Worm (Caenorhabditis elegans) whole organism, L1 larva: ENCODE data around the gene srj-53.

Experiments
- C04F5.9 ChIP-seq: sonication (generic microtip); optimal IDR thresholded peaks from 2 replicates; lab custom pipeline; 2016; ENCODE audit warnings: missing genetic modification characterization, missing compliant biosample characterization
- C16A3.4 ChIP-seq: fragments of 150-350 bp; optimal IDR thresholded peaks from 2 replicates; lab custom pipeline; 2014; ENCODE audit warnings: missing biosample characterization, missing genetic modification characterization
- C34B4.2 ChIP-seq: sonication (generic microtip); optimal IDR thresholded peaks from 2 replicates; lab custom pipeline; 2017; ENCODE audit warnings: mild to moderate bottlenecking, missing genetic modification characterization, missing compliant biosample characterization
- F16B12.6 ChIP-seq: fragments of 150-350 bp; optimal IDR thresholded peaks from 2 replicates; lab custom pipeline; 2014; ENCODE audit warnings: missing biosample characterization, missing genetic modification characterization
- Y116A8C.19 ChIP-seq: sonication (generic microtip); optimal IDR thresholded peaks from 2 replicates; lab custom pipeline; 2016; ENCODE audit warnings: missing compliant biosample characterization, missing genetic modification characterization, borderline replicate concordance
- aly-2 ChIP-seq: fragments of 150-350 bp; optimal IDR thresholded peaks from 2 replicates; lab custom pipeline; 2014; ENCODE audit warnings: missing biosample characterization, missing genetic modification characterization
- ama-1 ChIP-seq: fragments of 150-350 bp; optimal IDR thresholded peaks from 2 replicates; lab custom pipeline; 2014
- dpl-1 ChIP-seq, 3 experiments: fragments of 150-350 bp in 2 of 3; sonication (generic microtip) in 1 of 3; optimal IDR thresholded peaks; 2 replicates each; lab custom pipeline; 2014 to 2017; ENCODE audit warnings: missing biosample characterization in 3 of 3, missing genetic modification characterization in 3 of 3, missing genetic modification reagents in 3 of 3
- dsc-1 ChIP-seq: sonication (generic microtip); optimal IDR thresholded peaks from 2 replicates; lab custom pipeline; 2016; ENCODE audit warnings: mild to moderate bottlenecking, missing genetic modification characterization, missing compliant biosample characterization
- efl-3 ChIP-seq: fragments of 200-800 bp; sonication (Bioruptor generic); optimal IDR thresholded peaks from 2 replicates; lab custom pipeline; 2018; ENCODE audit warnings: mild to moderate bottlenecking, missing genetic modification characterization, missing compliant biosample characterization
- ets-5 ChIP-seq: fragments of 200-800 bp; sonication (Bioruptor generic); IDR thresholded peaks from 2 replicates; pipeline ENCODE4 v1.3.6; 2022; ENCODE audit warnings: missing genetic modification characterization, missing compliant biosample characterization
- fkh-10 ChIP-seq: sonication (generic microtip); optimal IDR thresholded peaks from 2 replicates; lab custom pipeline; 2017; ENCODE audit warnings: missing biosample characterization, missing genetic modification reagents, missing genetic modification characterization
- fkh-4 ChIP-seq: sonication (generic microtip); optimal IDR thresholded peaks from 2 replicates; lab custom pipeline; 2016; ENCODE audit warnings: missing compliant biosample characterization, missing genetic modification characterization, borderline replicate concordance
- fkh-8 ChIP-seq: sonication (generic microtip); optimal IDR thresholded peaks from 2 replicates; lab custom pipeline; 2016; ENCODE audit warnings: mild to moderate bottlenecking, missing genetic modification characterization, missing compliant biosample characterization
- hlh-17 ChIP-seq: fragments of 200-800 bp; sonication (Bioruptor generic); optimal IDR thresholded peaks from 2 replicates; lab custom pipeline; 2018; ENCODE audit warnings: missing genetic modification characterization, mild to moderate bottlenecking, missing compliant biosample characterization, moderate library complexity, borderline replicate concordance
- hlh-4 ChIP-seq: sonication (generic microtip); optimal IDR thresholded peaks from 2 replicates; lab custom pipeline; 2016; ENCODE audit warnings: mild to moderate bottlenecking, missing genetic modification characterization, missing compliant biosample characterization
- irx-1 ChIP-seq: sonication (generic microtip); optimal IDR thresholded peaks from 2 replicates; lab custom pipeline; 2016; ENCODE audit warnings: missing genetic modification characterization, missing compliant biosample characterization
- isw-1 ChIP-seq: fragments of 200-800 bp; sonication (Bioruptor generic); IDR thresholded peaks from 2 replicates; pipeline ENCODE4 v1.3.6; 2022; ENCODE audit warnings: missing genetic modification characterization, missing compliant biosample characterization
- lin-13 ChIP-seq: fragments of 150-350 bp; optimal IDR thresholded peaks from 2 replicates; lab custom pipeline; 2014; ENCODE audit warnings: missing biosample characterization, missing genetic modification reagents, missing genetic modification characterization
- lin-14 ChIP-seq: fragments of 200-800 bp; sonication (Bioruptor generic); optimal IDR thresholded peaks from 2 replicates; lab custom pipeline; 2018; ENCODE audit warnings: mild to moderate bottlenecking, missing genetic modification characterization, moderate library complexity, missing compliant biosample characterization
- lin-35 ChIP-seq, 2 experiments: fragments of 150-350 bp; optimal IDR thresholded peaks; 2 replicates each; lab custom pipeline; 2014; ENCODE audit warnings: missing biosample characterization in 2 of 2, missing genetic modification characterization in 2 of 2, missing genetic modification reagents in 2 of 2
- lir-3 ChIP-seq: sonication (generic microtip); optimal IDR thresholded peaks from 2 replicates; lab custom pipeline; 2016; ENCODE audit warnings: mild to moderate bottlenecking, missing genetic modification characterization, moderate library complexity, missing compliant biosample characterization; ENCODE audit not compliant: poor library complexity
- mab-9 ChIP-seq: fragments of 200-800 bp; sonication (Bioruptor generic); IDR thresholded peaks from 2 replicates; pipeline ENCODE4 v1.3.6; 2022; ENCODE audit warnings: missing genetic modification reagents, missing genetic modification characterization, missing compliant biosample characterization
- mdl-1 ChIP-seq, 2 experiments: fragments of 150-350 bp; optimal IDR thresholded peaks; 2 replicates each; lab custom pipeline; 2014 to 2017; ENCODE audit warnings: missing biosample characterization in 2 of 2, missing genetic modification characterization in 2 of 2, inconsistent platforms in 1 of 2
- mep-1 ChIP-seq: fragments of 150-350 bp; optimal IDR thresholded peaks from 2 replicates; lab custom pipeline; 2014; ENCODE audit warnings: missing biosample characterization, missing genetic modification characterization
- nhr-12 ChIP-seq: sonication (generic microtip); optimal IDR thresholded peaks from 2 replicates; lab custom pipeline; 2017; ENCODE audit warnings: missing biosample characterization, missing genetic modification characterization
- nhr-20 ChIP-seq: sonication (generic microtip); optimal IDR thresholded peaks from 2 replicates; lab custom pipeline; 2016; ENCODE audit warnings: mild to moderate bottlenecking, missing genetic modification characterization, missing compliant biosample characterization
- nhr-28 ChIP-seq: fragments of 150-350 bp; optimal IDR thresholded peaks from 2 replicates; lab custom pipeline; 2014; ENCODE audit warnings: missing biosample characterization, missing genetic modification characterization
- nhr-71 ChIP-seq: sonication (generic microtip); optimal IDR thresholded peaks from 2 replicates; lab custom pipeline; 2016; ENCODE audit warnings: mild to moderate bottlenecking, missing genetic modification characterization, moderate library complexity, missing compliant biosample characterization
- nhr-76 ChIP-seq: sonication (generic microtip); optimal IDR thresholded peaks from 2 replicates; lab custom pipeline; 2017; ENCODE audit warnings: missing biosample characterization, missing genetic modification characterization
- nhr-84 ChIP-seq: sonication (generic microtip); optimal IDR thresholded peaks from 2 replicates; lab custom pipeline; 2017; ENCODE audit warnings: missing biosample characterization, missing genetic modification characterization
- nhr-85 ChIP-seq: sonication (generic microtip); peaks from one replicate; lab custom pipeline; 2016; ENCODE audit warnings: missing genetic modification characterization, inconsistent platforms, missing compliant biosample characterization
- nhr-90 ChIP-seq: sonication (generic microtip); optimal IDR thresholded peaks from 2 replicates; lab custom pipeline; 2016; ENCODE audit warnings: mild to moderate bottlenecking, missing genetic modification characterization, missing compliant biosample characterization; ENCODE audit not compliant: poor library complexity
- snu-23 ChIP-seq: sonication (generic microtip); optimal IDR thresholded peaks from 2 replicates; lab custom pipeline; 2016; ENCODE audit warnings: missing genetic modification characterization, missing compliant biosample characterization
- sup-37 ChIP-seq: fragments of 200-800 bp; sonication (Bioruptor generic); optimal IDR thresholded peaks from 2 replicates; lab custom pipeline; 2018; ENCODE audit warnings: mild to moderate bottlenecking, missing genetic modification characterization, missing compliant biosample characterization
- swsn-7 ChIP-seq: sonication (generic microtip); optimal IDR thresholded peaks from 2 replicates; lab custom pipeline; 2016; ENCODE audit warnings: missing genetic modification characterization, missing compliant biosample characterization
- tbx-2 ChIP-seq: sonication (generic microtip); optimal IDR thresholded peaks from 2 replicates; lab custom pipeline; 2016; ENCODE audit warnings: missing genetic modification characterization, missing compliant biosample characterization
- tlp-1 ChIP-seq: fragments of 150-350 bp; optimal IDR thresholded peaks from 2 replicates; lab custom pipeline; 2014; ENCODE audit warnings: missing biosample characterization, missing genetic modification characterization
- unc-30 ChIP-seq: sonication (generic microtip); optimal IDR thresholded peaks from 2 replicates; lab custom pipeline; 2017; ENCODE audit warnings: missing biosample characterization, missing genetic modification characterization
- vab-15 ChIP-seq: sonication (generic microtip); optimal IDR thresholded peaks from 2 replicates; lab custom pipeline; 2017; ENCODE audit warnings: missing genotype, mild to moderate bottlenecking, missing genetic modification characterization, missing compliant biosample characterization
- ztf-4 ChIP-seq: fragments of 150-350 bp; optimal IDR thresholded peaks from 2 replicates; lab custom pipeline; 2014; ENCODE audit warnings: missing biosample characterization, missing genetic modification characterization

srj-53 gene

ce11 chrV:706918-707317 lies 12.4 kb upstream of the srj-53 start, which contains the start of gene srbc-38:
srbc-38 (plus strand) TSS chrV:707218.
- TF ChIP-seq C34B4.2 (tag; lab: Kevin White, UChicago) (no peak), F16B12.6 (no peak), fkh-8 (tag; lab: Kevin White, UChicago) (no peak), snu-23 (GFP tag; lab: Kevin White, UChicago) (no peak), nhr-90 (tag; lab: Kevin White, UChicago) (no peak)

ce11 chrV:702260-702659 lies 7.7 kb upstream of the srj-53 start, which contains the start of gene srbc-37:
srbc-37 (plus strand) TSS chrV:702560.
- TF ChIP-seq snu-23 (GFP tag; lab: Kevin White, UChicago) (no peak), fkh-8 (tag; lab: Kevin White, UChicago) (no peak), mdl-1 (tag; optimal IDR thresholded peaks at IDR 0.05; lab: Kevin White, UChicago) (no peak), lin-14 (GFP tag; lab: Kevin White, UChicago) (no peak), C16A3.4 (tag; lab: Kevin White, UChicago) (no peak), tlp-1 (no peak), nhr-76 (tag; lab: Kevin White, UChicago) (no peak), dpl-1 (GFP tag; optimal IDR thresholded peaks at IDR 0.05; lab: Kevin White, UChicago) (no peak), aly-2 (tag; lab: Kevin White, UChicago) (no peak), ama-1 (no peak), dsc-1 (tag; lab: Kevin White, UChicago) (no peak), mep-1 (no peak), efl-3 (GFP tag; lab: Kevin White, UChicago) (no peak), lin-35 (GFP tag; optimal IDR thresholded peaks at IDR 0.05; lab: Kevin White, UChicago) (no peak), fkh-10 (GFP tag; lab: Kevin White, UChicago) (no peak), Y116A8C.19 (tag; lab: Kevin White, UChicago) (no peak), isw-1 (no peak), nhr-71 (tag; lab: Kevin White, UChicago) (no peak), nhr-20 (no peak), C04F5.9 (no peak)

- TF ChIP-seq sup-37 (GFP tag; lab: Kevin White, UChicago) (no peak), irx-1 (no peak), nhr-20 (no peak), nhr-71 (tag; lab: Kevin White, UChicago) (no peak), nhr-76 (tag; lab: Kevin White, UChicago) (no peak), nhr-84 (tag; lab: Kevin White, UChicago) (no peak), C16A3.4 (tag; lab: Kevin White, UChicago) (no peak)
These were observed 5.1 kb upstream of the srj-53 start, which contains the start of the genes ugt-29 and srx-5 for ce11 chrV:699489-700129. ugt-29 (minus strand) TSS chrV:699589. srx-5 (plus strand) TSS chrV:700079.

- TF ChIP-seq unc-30 (tag; lab: Kevin White, UChicago) (no peak), vab-15 (tag; lab: Kevin White, UChicago) (no peak), ztf-4 (no peak), nhr-12 (tag; lab: Kevin White, UChicago) (no peak), nhr-71 (tag; lab: Kevin White, UChicago) (no peak), ets-5 (GFP tag; lab: Robert Waterston, UW) (no peak), hlh-17 (GFP tag; lab: Kevin White, UChicago) (no peak), tlp-1 (no peak), hlh-4 (tag; lab: Kevin White, UChicago) (no peak), fkh-4 (tag; lab: Kevin White, UChicago) (no peak), C04F5.9 (no peak), swsn-7 (tag; lab: Kevin White, UChicago) (no peak), lir-3 (tag; lab: Kevin White, UChicago) (no peak), nhr-28 (no peak), tbx-2 (tag; lab: Kevin White, UChicago) (no peak), nhr-90 (tag; lab: Kevin White, UChicago) (no peak), lin-13 (GFP tag; lab: Kevin White, UChicago) (no peak), nhr-85 (no peak), mab-9 (GFP tag; lab: Robert Waterston, UW) (no peak), Y116A8C.19 (tag; lab: Kevin White, UChicago) (no peak)
These were observed 4.5 kb upstream of the srj-53 start for ce11 chrV:699051-699450.
